Fruit fly (Drosophila melanogaster) whole organism, embryonic: Measurements from ENCODE around the gene CG13097.

ENCODE experiments used
- Ada2b ChIP-seq: fragments of 200-800 bp; sonication (Bioruptor generic); IDR thresholded peaks from 2 replicates; pipeline ENCODE4 v1.3.6; 2022; ENCODE audit warnings: missing biosample characterization, missing genetic modification characterization
- Atf-2 ChIP-seq: fragments of 200-800 bp; sonication (Bioruptor generic); optimal IDR thresholded peaks from 2 replicates; lab custom pipeline; 2016; ENCODE audit warnings: missing biosample characterization, missing genetic modification characterization
- Atf6 ChIP-seq: fragments of 200-800 bp; sonication (Bioruptor generic); IDR thresholded peaks from 2 replicates; pipeline ENCODE4 v1.3.6; 2022; ENCODE audit warnings: missing biosample characterization, missing genetic modification characterization
- Bteb2 ChIP-seq: fragments of 200-800 bp; sonication (Bioruptor generic); optimal IDR thresholded peaks from 2 replicates; lab custom pipeline; 2016; ENCODE audit warnings: missing biosample characterization, missing genetic modification characterization
- CG10543 ChIP-seq: fragments of 200-800 bp; sonication (Bioruptor generic); optimal IDR thresholded peaks from 3 replicates; lab custom pipeline; 2017; ENCODE audit warnings: missing biosample characterization, mild to moderate bottlenecking, missing genetic modification characterization, moderate library complexity
- CG10565 ChIP-seq: fragments of 200-800 bp; sonication (Bioruptor generic); optimal IDR thresholded peaks from 3 replicates; lab custom pipeline; 2016; ENCODE audit warnings: missing biosample characterization, mild to moderate bottlenecking, missing genetic modification characterization
- CG12391 ChIP-seq: fragments of 200-800 bp; sonication (Bioruptor generic); optimal IDR thresholded peaks from 3 replicates; lab custom pipeline; 2018; ENCODE audit warnings: missing biosample characterization, mild to moderate bottlenecking, missing genetic modification characterization, moderate library complexity
- CG15011 ChIP-seq: fragments of 200-800 bp; sonication (Bioruptor generic); optimal IDR thresholded peaks from 3 replicates; lab custom pipeline; 2018; ENCODE audit warnings: missing biosample characterization, mild to moderate bottlenecking, missing genetic modification characterization
- CG15696 ChIP-seq: fragments of 200-800 bp; sonication (Bioruptor generic); optimal IDR thresholded peaks from 2 replicates; lab custom pipeline; 2019; ENCODE audit warnings: missing biosample characterization, mild to moderate bottlenecking, missing genetic modification characterization, moderate library complexity
- CG1603 ChIP-seq: fragments of 200-800 bp; sonication (Bioruptor generic); optimal IDR thresholded peaks from 2 replicates; lab custom pipeline; 2019; ENCODE audit warnings: missing biosample characterization, mild to moderate bottlenecking, missing genetic modification characterization, moderate library complexity
- CG16815 ChIP-seq: fragments of 200-800 bp; sonication (Bioruptor generic); optimal IDR thresholded peaks from 3 replicates; lab custom pipeline; 2017; ENCODE audit warnings: missing biosample characterization, mild to moderate bottlenecking, missing genetic modification characterization
- CG16863 ChIP-seq: fragments of 200-800 bp; sonication (Bioruptor generic); optimal IDR thresholded peaks from 3 replicates; lab custom pipeline; 2016; ENCODE audit warnings: missing biosample characterization, missing genetic modification characterization
- CG17359 ChIP-seq: fragments of 200-800 bp; sonication (Bioruptor generic); optimal IDR thresholded peaks from 3 replicates; lab custom pipeline; 2018; ENCODE audit warnings: missing biosample characterization, mild to moderate bottlenecking, missing genetic modification characterization, moderate library complexity
- CG17385 ChIP-seq: fragments of 200-800 bp; sonication (Bioruptor generic); optimal IDR thresholded peaks from 3 replicates; lab custom pipeline; 2018; ENCODE audit warnings: missing biosample characterization, mild to moderate bottlenecking, missing genetic modification characterization
- CG17829 ChIP-seq: fragments of 200-800 bp; optimal IDR thresholded peaks from 2 replicates; lab custom pipeline; 2019; ENCODE audit warnings: missing biosample characterization, mild to moderate bottlenecking, missing genetic modification characterization, moderate library complexity
- CG1792 ChIP-seq: fragments of 200-800 bp; sonication (Bioruptor generic); optimal IDR thresholded peaks from 2 replicates; lab custom pipeline; 2016; ENCODE audit warnings: missing biosample characterization, missing genetic modification characterization
- CG1832 ChIP-seq: fragments of 200-800 bp; sonication (Bioruptor generic); optimal IDR thresholded peaks from 2 replicates; lab custom pipeline; 2017; ENCODE audit warnings: missing biosample characterization, mild to moderate bottlenecking, missing genetic modification characterization, inconsistent platforms
- CG34224 ChIP-seq: fragments of 200-800 bp; sonication (Bioruptor generic); IDR thresholded peaks from 3 replicates; pipeline ENCODE4 v1.3.6; 2022; ENCODE audit warnings: missing biosample characterization, missing genetic modification characterization; ENCODE audit not compliant: partially characterized antibody
- CG3726 ChIP-seq: fragments of 200-800 bp; sonication (Bioruptor generic); IDR thresholded peaks from 3 replicates; pipeline ENCODE4, ENCODE4 v1.3.6; 2022; ENCODE audit warnings: missing biosample characterization, missing genetic modification characterization
- CG4328 ChIP-seq: fragments of 200-800 bp; sonication (Bioruptor generic); optimal IDR thresholded peaks from 3 replicates; lab custom pipeline; 2017; ENCODE audit warnings: missing biosample characterization, missing genetic modification reagents, missing genetic modification characterization
- CG4854 ChIP-seq: fragments of 200-800 bp; sonication (Bioruptor generic); optimal IDR thresholded peaks from 2 replicates; lab custom pipeline; 2016; ENCODE audit warnings: missing biosample characterization, missing genetic modification characterization, inconsistent platforms
- CG6272 ChIP-seq: fragments of 200-800 bp; sonication (Bioruptor generic); IDR thresholded peaks from 2 replicates; pipeline ENCODE4 v1.3.6; 2022; ENCODE audit warnings: missing biosample characterization, missing genetic modification characterization
- CG7271 ChIP-seq: fragments of 200-800 bp; sonication (Bioruptor generic); optimal IDR thresholded peaks from 2 replicates; lab custom pipeline; 2018; ENCODE audit warnings: missing biosample characterization, mild to moderate bottlenecking, missing genetic modification characterization, moderate library complexity
- CG7372 ChIP-seq: fragments of 200-800 bp; sonication (Bioruptor generic); IDR thresholded peaks from 2 replicates; pipeline ENCODE4 v1.3.6; 2022; ENCODE audit warnings: missing biosample characterization, missing genetic modification characterization
- CG8089 ChIP-seq: fragments of 200-800 bp; sonication (Bioruptor generic); optimal IDR thresholded peaks from 3 replicates; lab custom pipeline; 2016; ENCODE audit warnings: missing biosample characterization, missing genetic modification characterization
- Dip2 ChIP-seq: fragments of 200-800 bp; sonication (Bioruptor generic); IDR thresholded peaks from 2 replicates; pipeline ENCODE4 v1.3.6; 2022; ENCODE audit warnings: missing biosample characterization, missing genetic modification characterization
- Hey ChIP-seq: fragments of 200-800 bp; sonication (Bioruptor generic); optimal IDR thresholded peaks from 3 replicates; lab custom pipeline; 2018; ENCODE audit warnings: missing biosample characterization, mild to moderate bottlenecking, missing genetic modification characterization
- Hmr ChIP-seq: fragments of 200-800 bp; sonication (Bioruptor generic); optimal IDR thresholded peaks from 3 replicates; lab custom pipeline; 2017; ENCODE audit warnings: mild to moderate bottlenecking, missing biosample characterization, missing genetic modification reagents, missing genetic modification characterization
- Nf-YC ChIP-seq: fragments of 200-800 bp; optimal IDR thresholded peaks from 3 replicates; lab custom pipeline; 2019; ENCODE audit warnings: missing biosample characterization, mild to moderate bottlenecking, missing genetic modification characterization, moderate library complexity
- Oaz ChIP-seq: fragments of 200-800 bp; sonication (Bioruptor generic); IDR thresholded peaks from 2 replicates; pipeline ENCODE4 v1.3.6; 2022; ENCODE audit warnings: missing biosample characterization, missing genetic modification characterization
- Optix ChIP-seq: fragments of 200-800 bp; sonication (Bioruptor generic); IDR thresholded peaks from 3 replicates; pipeline ENCODE4 v1.3.6; 2022; ENCODE audit warnings: missing biosample characterization, missing genetic modification characterization
- Pdp1 ChIP-seq, 2 experiments: fragments of 200-800 bp; sonication (Bioruptor generic); optimal IDR thresholded peaks; 3 replicates each; lab custom pipeline; 2016; ENCODE audit warnings: missing biosample characterization in 2 of 2, missing genetic modification characterization in 2 of 2, mild to moderate bottlenecking in 1 of 2, moderate library complexity in 1 of 2
- amos ChIP-seq: fragments of 200-800 bp; sonication (Bioruptor generic); IDR thresholded peaks from 2 replicates; pipeline ENCODE4 v1.3.6; 2022; ENCODE audit warnings: missing biosample characterization, missing genetic modification characterization; ENCODE audit not compliant: partially characterized antibody
- ase ChIP-seq: fragments of 200-800 bp; sonication (Bioruptor generic); IDR thresholded peaks from 3 replicates; pipeline ENCODE4 v1.3.6; 2022; ENCODE audit warnings: missing biosample characterization, missing genetic modification characterization
- bsh ChIP-seq, 2 experiments: fragments of 200-800 bp; sonication (Bioruptor generic); optimal IDR thresholded peaks; 2 replicates each; lab custom pipeline; 2017 to 2018; ENCODE audit warnings: mild to moderate bottlenecking in 2 of 2, missing biosample characterization in 2 of 2, missing genetic modification characterization in 2 of 2, moderate library complexity in 1 of 2
- cas ChIP-seq: fragments of 200-800 bp; sonication (Bioruptor generic); IDR thresholded peaks from 2 replicates; pipeline ENCODE4 v1.3.6; 2022; ENCODE audit warnings: missing biosample characterization, missing genetic modification characterization
- chm ChIP-seq: fragments of 200-800 bp; sonication (Bioruptor generic); IDR thresholded peaks from 2 replicates; pipeline ENCODE4 v1.3.6; 2022; ENCODE audit warnings: missing biosample characterization, missing genetic modification characterization
- en ChIP-seq: fragments of 200-800 bp; sonication (Bioruptor generic); optimal IDR thresholded peaks from 2 replicates; lab custom pipeline; 2016; ENCODE audit warnings: missing biosample characterization, missing genetic modification characterization
- eve ChIP-seq, 2 experiments: fragments of >200 bp; optimal IDR thresholded peaks; 2 replicates each; lab custom pipeline; 2017; ENCODE audit warnings: missing biosample characterization in 2 of 2, missing genetic modification characterization in 2 of 2
- fd3F ChIP-seq: fragments of 200-800 bp; sonication (Bioruptor generic); optimal IDR thresholded peaks from 2 replicates; lab custom pipeline; 2018; ENCODE audit warnings: missing biosample characterization, mild to moderate bottlenecking, missing genetic modification characterization, moderate library complexity
- hth ChIP-seq: fragments of >200 bp; optimal IDR thresholded peaks from 2 replicates; lab custom pipeline; 2017; ENCODE audit warnings: inconsistent platforms
- ind ChIP-seq: fragments of 200-800 bp; sonication (Bioruptor generic); optimal IDR thresholded peaks from 3 replicates; lab custom pipeline; 2016; ENCODE audit warnings: missing biosample characterization, missing genetic modification characterization
- ken ChIP-seq: fragments of 200-800 bp; sonication (Bioruptor generic); IDR thresholded peaks from 3 replicates; pipeline ENCODE4 v1.3.6; 2022; ENCODE audit warnings: missing biosample characterization, missing genetic modification characterization
- knrl ChIP-seq: fragments of 200-800 bp; sonication (Bioruptor generic); IDR thresholded peaks from 3 replicates; pipeline ENCODE4 v1.3.6; 2022; ENCODE audit warnings: missing biosample characterization, missing genetic modification characterization; ENCODE audit not compliant: partially characterized antibody
- nau ChIP-seq: fragments of 200-800 bp; sonication (Bioruptor generic); optimal IDR thresholded peaks from 3 replicates; lab custom pipeline; 2017; ENCODE audit warnings: missing biosample characterization, mild to moderate bottlenecking, missing genetic modification characterization, missing genetic modification reagents
- repo ChIP-seq: fragments of 200-800 bp; sonication (Bioruptor generic); optimal IDR thresholded peaks from 2 replicates; lab custom pipeline; 2016; ENCODE audit warnings: missing biosample characterization, missing genetic modification characterization
- row ChIP-seq: fragments of 200-800 bp; sonication (Bioruptor generic); IDR thresholded peaks from 3 replicates; pipeline ENCODE4 v1.3.6; 2022; ENCODE audit warnings: missing biosample characterization, missing genetic modification characterization
- tap ChIP-seq: fragments of 200-800 bp; optimal IDR thresholded peaks from 3 replicates; lab custom pipeline; 2019; ENCODE audit warnings: missing biosample characterization, mild to moderate bottlenecking, missing genetic modification characterization, moderate library complexity
- unc-4 ChIP-seq: fragments of 200-800 bp; sonication (Bioruptor generic); IDR thresholded peaks from 2 replicates; pipeline ENCODE4 v1.3.6; 2022; ENCODE audit warnings: missing biosample characterization, missing genetic modification characterization; ENCODE audit not compliant: partially characterized antibody
- wor ChIP-seq: fragments of 200-800 bp; sonication (Bioruptor generic); IDR thresholded peaks from 2 replicates; pipeline ENCODE4 v1.3.6; 2022; ENCODE audit warnings: missing biosample characterization, missing genetic modification characterization
- zen ChIP-seq: fragments of 200-800 bp; sonication (Bioruptor generic); optimal IDR thresholded peaks from 3 replicates; lab custom pipeline; 2018; ENCODE audit warnings: missing biosample characterization, mild to moderate bottlenecking, missing genetic modification characterization, moderate library complexity

CG13097 gene

DNA sequence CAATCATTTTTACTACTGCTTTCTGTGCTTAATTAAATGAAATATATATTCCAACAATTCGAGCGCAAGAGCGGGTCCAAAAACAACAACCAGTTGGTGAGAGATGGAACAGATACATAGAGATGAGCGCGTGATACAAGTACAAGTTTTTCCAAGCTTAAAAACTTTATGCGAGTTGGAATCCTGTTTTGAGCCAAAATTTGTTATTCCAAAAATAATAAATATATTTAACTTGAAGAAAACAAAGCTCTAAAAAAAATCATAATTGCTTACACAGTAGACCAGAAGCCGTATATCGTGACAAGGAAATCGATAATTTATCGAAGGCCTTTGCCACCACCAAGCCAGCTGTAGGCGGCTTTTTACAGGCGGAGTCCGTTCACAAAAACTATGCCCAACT lies at the start of gene CG13097, which contains the start of gene PIG-U (continued):
- TF ChIP-seq amos (GFP tag; lab: Robert Waterston, UW) = peak; percentile 85
- TF ChIP-seq repo (GFP tag; lab: Kevin White, UChicago) = peak; percentile 25
- peak; percentile 96 for TF ChIP-seq unc-4 (GFP tag; lab: Robert Waterston, UW)
- TF ChIP-seq CG7271 (tag; lab: Kevin White, UChicago) = peak; percentile 33
- TF ChIP-seq CG17385 (GFP tag; lab: Kevin White, UChicago) = peak; percentile 74
- TF ChIP-seq ind (GFP tag; lab: Kevin White, UChicago) = peak; percentile 87
- TF ChIP-seq CG6272 = peak; percentile 74
- TF ChIP-seq en (GFP tag; lab: Kevin White, UChicago) = no peak
- TF ChIP-seq CG1832 = no peak
- no peak for TF ChIP-seq Hmr
- TF ChIP-seq CG10543 (GFP tag; lab: Kevin White, UChicago) = peak; percentile 70
- peak; percentile 51 for TF ChIP-seq wor (GFP tag; lab: Robert Waterston, UW)
- TF ChIP-seq bsh (GFP tag; optimal IDR thresholded peaks at IDR 0.05; lab: Kevin White, UChicago) = peak in 1 of 2 experiments; percentile 79
- peak; percentile 50 for TF ChIP-seq CG16863 (GFP tag; lab: Kevin White, UChicago)
- TF ChIP-seq CG15696 (tag; lab: Kevin White, UChicago) = peak; percentile 83
- TF ChIP-seq CG4328 (GFP tag; lab: Kevin White, UChicago) = peak; percentile 78
- peak; percentile 85 for TF ChIP-seq Atf6
- TF ChIP-seq Oaz (GFP tag; lab: Robert Waterston, UW) = peak; percentile 46; the same call in 1 of the 2 replicates
- TF ChIP-seq CG17829 (tag; lab: Kevin White, UChicago) = peak; percentile 90
- TF ChIP-seq eve (GFP tag; optimal IDR thresholded peaks at IDR 0.05; lab: Kevin White, UChicago) = no peak
- TF ChIP-seq CG1603 (tag; lab: Kevin White, UChicago) = peak; percentile 18
- no peak for TF ChIP-seq Hey (tag; lab: Kevin White, UChicago)
- no peak for TF ChIP-seq CG15011
- TF ChIP-seq row = peak; percentile 96
- peak; percentile 68 for TF ChIP-seq Atf-2 (GFP tag; lab: Kevin White, UChicago)
- TF ChIP-seq Optix (GFP tag; lab: Robert Waterston, UW) = no peak; the same call in 1 of the 3 replicates
- peak; percentile 71 for TF ChIP-seq CG10565 (GFP tag; lab: Kevin White, UChicago)
- peak; percentile 91 for TF ChIP-seq CG12391 (tag; lab: Kevin White, UChicago)
- TF ChIP-seq Dip2 (GFP tag; lab: Robert Waterston, UW) = no peak
- TF ChIP-seq CG16815 (GFP tag; lab: Kevin White, UChicago) = peak; percentile 50
- no peak for TF ChIP-seq nau (GFP tag; lab: Kevin White, UChicago)
- TF ChIP-seq Bteb2 (GFP tag; lab: Kevin White, UChicago) = peak; percentile 65
- peak; percentile 78 for TF ChIP-seq zen (tag; lab: Kevin White, UChicago)
- TF ChIP-seq Pdp1 (GFP tag; optimal IDR thresholded peaks at IDR 0.05; lab: Kevin White, UChicago) = peak; percentile 77 to 79
- peak; percentile 74 for TF ChIP-seq chm
- peak; percentile 73 for TF ChIP-seq cas (GFP tag; lab: Robert Waterston, UW)
- peak; percentile 74 for TF ChIP-seq CG17359 (tag; lab: Kevin White, UChicago)
- peak; percentile 46 for TF ChIP-seq fd3F (GFP tag; lab: Kevin White, UChicago)
- no peak for TF ChIP-seq hth
- peak; percentile 55 for TF ChIP-seq CG1792
- peak; percentile 82 for TF ChIP-seq Ada2b
- TF ChIP-seq CG7372 (GFP tag; lab: Robert Waterston, UW) = peak; percentile 81
- TF ChIP-seq tap (tag; lab: Kevin White, UChicago) = peak; percentile 68
- TF ChIP-seq ken (GFP tag; lab: Robert Waterston, UW) = peak; percentile 84; the same call in 2 of the 3 replicates
- peak; percentile 70; the same call in 2 of the 3 replicates for TF ChIP-seq ase (GFP tag; lab: Robert Waterston, UW)
- peak; percentile 73 for TF ChIP-seq Nf-YC (tag; lab: Kevin White, UChicago)
- TF ChIP-seq CG8089 (GFP tag; lab: Kevin White, UChicago) = peak; percentile 64
- TF ChIP-seq CG34224 (GFP tag; lab: Robert Waterston, UW) = peak; percentile 97
- peak; percentile 95 for TF ChIP-seq knrl (GFP tag; lab: Robert Waterston, UW)
- peak; percentile 81 for TF ChIP-seq CG4854 (GFP tag; lab: Kevin White, UChicago)
- TF ChIP-seq CG3726 (GFP tag; lab: Robert Waterston, UW) = no peak
